Fruit fly (Drosophila melanogaster): ENCODE data around the gene CG11436.

CG11436 gene

DNA sequence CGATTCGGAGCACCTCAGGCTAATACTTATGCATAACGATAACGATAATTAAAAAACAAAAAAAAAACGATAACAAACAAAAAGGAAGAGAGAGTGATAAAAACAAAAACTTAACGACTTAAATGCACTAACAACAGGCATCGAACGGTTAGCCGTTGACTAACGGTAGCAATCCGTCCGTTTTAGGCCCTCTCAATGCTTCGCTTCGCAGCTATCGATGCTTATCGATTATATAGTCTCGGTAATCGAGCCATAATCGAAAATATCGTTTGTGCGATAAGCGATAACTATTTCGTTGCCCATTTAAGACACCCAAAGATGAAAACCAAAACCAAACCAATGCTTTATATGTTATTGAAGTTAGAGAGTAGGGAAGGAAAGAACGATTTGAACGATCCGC, 17.7 kb downstream of the CG11436 start:
- TF ChIP-seq CrebA (GFP tag; optimal IDR thresholded peaks at IDR 0.05; ENCODE audit: borderline replicate concordance) (no peak), sv (GFP tag; optimal IDR thresholded peaks at IDR 0.05) (no peak), psq (GFP tag; optimal IDR thresholded peaks at IDR 0.05) (no peak), CG9705 (GFP tag; optimal IDR thresholded peaks at IDR 0.05) (no peak), usp (GFP tag; optimal IDR thresholded peaks at IDR 0.05) (no peak), dsf (GFP tag; optimal IDR thresholded peaks at IDR 0.05; ENCODE audit: borderline replicate concordance) (no peak)

DNA sequence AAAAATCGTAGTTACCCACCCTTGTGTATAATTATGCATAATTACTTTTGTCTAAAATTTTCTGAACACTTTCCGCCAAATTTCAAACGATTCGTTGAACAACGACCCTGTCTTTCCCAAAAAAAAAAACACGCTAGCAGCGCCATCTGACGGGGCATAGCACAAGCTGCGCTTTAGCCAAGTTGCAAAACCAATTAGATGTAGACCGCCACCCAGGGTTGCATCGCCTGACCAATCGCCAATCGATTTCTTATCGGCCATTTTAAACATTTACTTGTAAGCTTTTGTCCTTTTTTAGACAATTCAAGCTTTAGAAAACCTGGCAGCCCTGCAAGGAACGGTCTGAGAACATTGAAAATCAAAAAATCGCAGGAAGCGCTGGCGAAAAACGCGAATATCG, 21.8 kb downstream of the CG11436 start, which contains the start of gene CG3556:
CG3556 (plus strand) TSS at position 323 of the 400 bp plus-strand sequence.
- TF ChIP-seq dmrt93B (GFP tag; optimal IDR thresholded peaks at IDR 0.05) (no peak), HLH106 (tag; optimal IDR thresholded peaks at IDR 0.05) (no peak), Myc (optimal IDR thresholded peaks at IDR 0.05) (peak; percentile 44), psq (GFP tag; optimal IDR thresholded peaks at IDR 0.05) (no peak), sv (GFP tag; optimal IDR thresholded peaks at IDR 0.05) (peak; percentile 1), fru (GFP tag; optimal IDR thresholded peaks at IDR 0.05) (no peak), CG32264 (GFP tag; optimal IDR thresholded peaks at IDR 0.05) (no peak), Vsx2 (GFP tag; optimal IDR thresholded peaks at IDR 0.05; ENCODE audit: partially characterized antibody) (no peak), Rel (GFP tag; optimal IDR thresholded peaks at IDR 0.05) (no peak), Rel (tag; optimal IDR thresholded peaks at IDR 0.05) (peak; percentile 11), jim (GFP tag; optimal IDR thresholded peaks at IDR 0.05) (no peak), usp (GFP tag; optimal IDR thresholded peaks at IDR 0.05) (no peak), Sp1 (GFP tag; optimal IDR thresholded peaks at IDR 0.05) (no peak), ey (GFP tag; optimal IDR thresholded peaks at IDR 0.05) (no peak)

DNA sequence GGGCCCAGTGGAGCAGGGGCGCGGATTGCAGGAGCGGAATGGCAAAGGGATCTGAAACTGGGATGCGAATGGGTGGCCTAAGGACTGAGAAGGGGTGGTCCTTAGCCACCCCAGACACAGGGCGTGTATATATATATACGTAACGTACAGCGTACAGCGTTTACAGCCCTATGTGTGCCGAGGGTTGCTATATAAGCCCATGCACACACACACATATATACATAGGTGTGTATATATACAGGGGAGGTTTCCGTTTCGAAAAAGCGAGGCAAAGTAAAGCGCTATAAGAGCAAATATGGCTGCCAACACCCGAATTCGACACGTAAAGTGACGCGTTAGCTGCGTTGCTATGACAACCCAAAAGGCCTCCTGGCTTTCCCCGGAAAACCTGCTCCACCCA, 24.9 kb downstream of the CG11436 start:
- TF ChIP-seq Mio (GFP tag; optimal IDR thresholded peaks at IDR 0.05) (no peak), sv (GFP tag; optimal IDR thresholded peaks at IDR 0.05) (no peak), Hnf4 (GFP tag; optimal IDR thresholded peaks at IDR 0.05) (no peak), CG9705 (GFP tag; optimal IDR thresholded peaks at IDR 0.05) (no peak), Myc (optimal IDR thresholded peaks at IDR 0.05) (no peak), tai (GFP tag; optimal IDR thresholded peaks at IDR 0.05) (no peak), N (GFP tag; optimal IDR thresholded peaks at IDR 0.05) (no peak), psq (GFP tag; optimal IDR thresholded peaks at IDR 0.05) (no peak), CrebA (GFP tag; optimal IDR thresholded peaks at IDR 0.05; ENCODE audit: borderline replicate concordance) (no peak), Abd-B (GFP tag; optimal IDR thresholded peaks at IDR 0.05) (no peak), Dfd (GFP tag; optimal IDR thresholded peaks at IDR 0.05) (no peak), ey (GFP tag; optimal IDR thresholded peaks at IDR 0.05) (no peak), Hr78 (GFP tag; optimal IDR thresholded peaks at IDR 0.05) (no peak), Jra (GFP tag; optimal IDR thresholded peaks at IDR 0.05) (no peak), usp (GFP tag; optimal IDR thresholded peaks at IDR 0.05) (no peak)

DNA sequence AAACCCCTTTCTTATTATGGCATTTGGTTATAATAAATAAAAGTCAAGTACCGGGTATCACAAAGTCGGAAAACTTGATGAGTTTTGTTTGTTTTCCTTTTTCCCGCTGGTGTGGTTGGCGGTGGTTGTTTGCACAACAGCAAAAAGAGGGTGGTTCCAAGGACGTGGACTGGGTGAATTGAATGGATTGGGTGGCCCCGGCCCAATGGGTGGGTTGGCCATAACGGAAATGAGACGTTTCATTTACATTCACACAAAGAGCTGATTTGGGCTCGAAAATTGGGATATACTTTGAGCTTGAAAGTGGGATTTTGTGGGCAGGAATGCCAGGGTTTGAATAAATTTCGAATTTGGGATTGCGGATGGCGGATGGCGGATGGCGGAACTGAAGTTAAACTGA, 30.8 kb downstream of the CG11436 start:
- no peak for TF ChIP-seq woc (GFP tag; optimal IDR thresholded peaks at IDR 0.05)
- TF ChIP-seq Rel (GFP tag; optimal IDR thresholded peaks at IDR 0.05), result no peak
- no peak for TF ChIP-seq Rel (tag; optimal IDR thresholded peaks at IDR 0.05)
- no peak for TF ChIP-seq Abd-B (GFP tag; optimal IDR thresholded peaks at IDR 0.05)

DNA sequence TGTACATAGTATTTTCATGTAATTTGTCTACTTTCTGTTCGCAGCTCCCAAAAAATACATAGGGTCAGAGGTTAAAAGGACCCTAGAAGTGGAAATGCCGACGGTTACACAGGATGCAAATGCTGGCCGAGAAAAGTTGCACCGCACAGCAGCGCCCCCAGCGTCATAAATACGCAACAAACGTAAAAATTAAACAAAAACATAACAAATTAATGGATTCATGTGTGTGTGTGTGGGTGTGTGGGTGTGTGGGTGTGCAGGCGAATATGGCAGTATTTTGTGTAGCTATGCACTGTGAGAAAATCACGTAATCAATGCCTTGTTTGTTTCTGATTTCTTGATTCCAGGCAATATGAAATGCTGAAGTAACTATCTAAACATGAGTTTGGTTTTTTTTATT, 40.1 kb downstream of the CG11436 start:
- TF ChIP-seq sage (GFP tag; optimal IDR thresholded peaks at IDR 0.05) (no peak), fru (GFP tag; optimal IDR thresholded peaks at IDR 0.05) (no peak), dsf (GFP tag; optimal IDR thresholded peaks at IDR 0.05; ENCODE audit: borderline replicate concordance) (no peak), ey (GFP tag; optimal IDR thresholded peaks at IDR 0.05) (no peak), dmrt93B (GFP tag; optimal IDR thresholded peaks at IDR 0.05) (no peak), HLH106 (tag; optimal IDR thresholded peaks at IDR 0.05) (no peak), GATAd (GFP tag; optimal IDR thresholded peaks at IDR 0.05) (no peak), Hr78 (GFP tag; optimal IDR thresholded peaks at IDR 0.05) (no peak), jim (GFP tag; optimal IDR thresholded peaks at IDR 0.05) (no peak), N (GFP tag; optimal IDR thresholded peaks at IDR 0.05) (no peak), rgr (GFP tag; optimal IDR thresholded peaks at IDR 0.05) (no peak), Abd-B (GFP tag; optimal IDR thresholded peaks at IDR 0.05) (no peak), Hr83 (GFP tag; optimal IDR thresholded peaks at IDR 0.05; ENCODE audit: poor library complexity, severe bottlenecking) (no peak), Sp1 (GFP tag; optimal IDR thresholded peaks at IDR 0.05) (no peak), br (GFP tag; optimal IDR thresholded peaks at IDR 0.05) (no peak), brk (GFP tag; optimal IDR thresholded peaks at IDR 0.05) (no peak), OdsH (GFP tag; optimal IDR thresholded peaks at IDR 0.05) (no peak)
